Worm (Caenorhabditis elegans) whole organism, L3 larva: ENCODE measurements around the gene F57B1.5.

ENCODE experiments used
- ceh-28 ChIP-seq: fragments of 150-350 bp; optimal IDR thresholded peaks from 2 replicates; lab custom pipeline; 2014; ENCODE audit warnings: missing biosample characterization, missing genetic modification reagents, missing genetic modification characterization
- lin-15B ChIP-seq: fragments of 150-350 bp; optimal IDR thresholded peaks from 2 replicates; lab custom pipeline; 2014; ENCODE audit warnings: missing biosample characterization, missing genetic modification characterization
- nhr-11 ChIP-seq: fragments of 150-350 bp; optimal IDR thresholded peaks from 2 replicates; lab custom pipeline; 2014; ENCODE audit warnings: missing biosample characterization, missing genetic modification characterization

DNA sequence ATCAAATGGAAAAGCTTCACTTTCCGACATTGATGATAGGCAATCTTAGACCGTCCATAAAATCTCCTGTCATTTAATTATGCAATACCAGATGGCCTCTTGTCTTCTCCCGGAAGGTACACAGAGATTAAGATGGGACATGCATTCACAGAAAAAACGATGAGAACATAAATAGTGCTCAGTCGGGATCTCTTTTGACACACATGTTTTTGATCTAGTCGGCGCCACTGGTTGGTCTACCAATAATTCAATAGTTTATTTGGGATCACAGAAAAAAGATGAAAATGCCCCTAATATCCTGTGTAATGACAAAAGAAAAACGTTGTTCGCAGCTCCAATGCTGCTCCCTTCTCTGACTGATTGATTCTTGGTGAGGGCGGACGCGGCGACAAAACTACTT lies 46.5 kb upstream of the F57B1.5 start:
- TF ChIP-seq nhr-11 (tag; lab: Kevin White, UChicago), result no peak
- no peak for TF ChIP-seq ceh-28
- no peak for TF ChIP-seq lin-15B (tag; lab: Kevin White, UChicago)
